Worm (Caenorhabditis elegans): ENCODE measurements around the gene pkg-2.

Gene pkg-2

DNA sequence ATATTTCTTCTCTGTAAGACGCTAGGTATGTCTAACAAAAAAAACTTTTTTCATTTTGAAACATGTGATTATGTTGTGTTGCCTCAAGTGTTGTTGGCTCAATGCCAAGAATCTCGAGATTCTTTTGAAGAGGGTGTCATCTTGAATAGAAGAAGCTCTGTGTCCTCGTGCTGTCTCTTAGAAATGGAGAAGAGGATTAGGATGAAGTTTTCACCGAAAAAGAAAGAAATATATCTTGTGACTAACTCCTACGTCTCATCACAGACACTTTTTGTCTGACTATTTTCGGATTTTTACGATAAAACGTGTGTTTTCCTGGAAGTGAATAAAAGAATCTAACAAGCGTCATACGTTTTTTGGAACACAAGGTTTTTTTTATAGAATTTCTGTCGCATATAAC lies 66.9 kb downstream of the pkg-2 start (continued):
- TF ChIP-seq fos-1 (tag; optimal IDR thresholded peaks at IDR 0.05): no peak
- no peak for TF ChIP-seq jun-1 (tag; optimal IDR thresholded peaks at IDR 0.05)
- no peak for TF ChIP-seq skn-1 (tag; optimal IDR thresholded peaks at IDR 0.05)
- TF ChIP-seq aly-2 (tag; optimal IDR thresholded peaks at IDR 0.05): no peak
- no peak for TF ChIP-seq nhr-90 (tag; optimal IDR thresholded peaks at IDR 0.05; ENCODE audit: poor library complexity)
- TF ChIP-seq nhr-19 (GFP tag; conservative IDR thresholded peaks at IDR 0.05): no peak
- no peak for TF ChIP-seq aha-1 (tag; optimal IDR thresholded peaks at IDR 0.05)
- TF ChIP-seq tlp-1 (tag; optimal IDR thresholded peaks at IDR 0.05): no peak
- peak; percentile 55 for TF ChIP-seq nhr-71 (tag; optimal IDR thresholded peaks at IDR 0.05)
- TF ChIP-seq snu-23 (GFP tag; optimal IDR thresholded peaks at IDR 0.05): no peak
- TF ChIP-seq efl-3 (GFP tag; optimal IDR thresholded peaks at IDR 0.05): no peak
- no peak for TF ChIP-seq isw-1 (GFP tag; IDR thresholded peaks at IDR 0.05)
- no peak for TF ChIP-seq rnt-1 (tag; optimal IDR thresholded peaks at IDR 0.05)
- no peak for TF ChIP-seq hlh-17 (GFP tag; optimal IDR thresholded peaks at IDR 0.05; ENCODE audit: borderline replicate concordance)
- no peak for TF ChIP-seq unc-30 (tag; optimal IDR thresholded peaks at IDR 0.05)
- no peak for TF ChIP-seq lin-15B (tag; optimal IDR thresholded peaks at IDR 0.05)
- TF ChIP-seq nhr-237 (tag; optimal IDR thresholded peaks at IDR 0.05): no peak
- TF ChIP-seq zag-1 (tag; optimal IDR thresholded peaks at IDR 0.05): no peak
- TF ChIP-seq mep-1 (tag; optimal IDR thresholded peaks at IDR 0.05): peak; percentile 4
- peak; percentile 50 for TF ChIP-seq unc-86 (tag; optimal IDR thresholded peaks at IDR 0.05)
- peak; percentile 19 for TF ChIP-seq nhr-47 (tag; optimal IDR thresholded peaks at IDR 0.05)
- TF ChIP-seq C34B4.2 (tag; optimal IDR thresholded peaks at IDR 0.05): no peak
- TF ChIP-seq ceh-90 (tag; optimal IDR thresholded peaks at IDR 0.05): no peak
- no peak for TF ChIP-seq pag-3 (tag; optimal IDR thresholded peaks at IDR 0.05; ENCODE audit: borderline replicate concordance, insufficient read depth)
- TF ChIP-seq pax-3 (tag; optimal IDR thresholded peaks at IDR 0.05): peak; percentile 83
- TF ChIP-seq sptf-1 (tag; optimal IDR thresholded peaks at IDR 0.05): no peak
- no peak for TF ChIP-seq alr-1 (tag; optimal IDR thresholded peaks at IDR 0.05; ENCODE audit: borderline replicate concordance)
- TF ChIP-seq mdl-1 (tag; optimal IDR thresholded peaks at IDR 0.05): no peak
- no peak for TF ChIP-seq pqm-1 (tag; optimal IDR thresholded peaks at IDR 0.05)
- no peak for TF ChIP-seq C16A3.4 (tag; optimal IDR thresholded peaks at IDR 0.05)

Measured in whole organism, L1 larva.